Worm (Caenorhabditis elegans) whole organism, midembryonic: ENCODE results near the gene dct-14.

ENCODE experiments used
- cog-1 ChIP-seq: sonication (generic microtip); optimal IDR thresholded peaks from 2 replicates; lab custom pipeline; 2016; ENCODE audit warnings: missing genetic modification characterization, missing compliant biosample characterization
- flt-1 ChIP-seq: fragments of 200-800 bp; sonication (Bioruptor generic); IDR thresholded peaks from 2 replicates; pipeline ENCODE4 v1.3.6; 2022; ENCODE audit warnings: missing genetic modification characterization, missing compliant biosample characterization
- ztf-29 ChIP-seq: fragments of 200-800 bp; sonication (Bioruptor generic); IDR thresholded peaks from 2 replicates; pipeline ENCODE4 v1.3.6; 2022; ENCODE audit warnings: missing genetic modification reagents, missing genetic modification characterization, missing compliant biosample characterization

DNA sequence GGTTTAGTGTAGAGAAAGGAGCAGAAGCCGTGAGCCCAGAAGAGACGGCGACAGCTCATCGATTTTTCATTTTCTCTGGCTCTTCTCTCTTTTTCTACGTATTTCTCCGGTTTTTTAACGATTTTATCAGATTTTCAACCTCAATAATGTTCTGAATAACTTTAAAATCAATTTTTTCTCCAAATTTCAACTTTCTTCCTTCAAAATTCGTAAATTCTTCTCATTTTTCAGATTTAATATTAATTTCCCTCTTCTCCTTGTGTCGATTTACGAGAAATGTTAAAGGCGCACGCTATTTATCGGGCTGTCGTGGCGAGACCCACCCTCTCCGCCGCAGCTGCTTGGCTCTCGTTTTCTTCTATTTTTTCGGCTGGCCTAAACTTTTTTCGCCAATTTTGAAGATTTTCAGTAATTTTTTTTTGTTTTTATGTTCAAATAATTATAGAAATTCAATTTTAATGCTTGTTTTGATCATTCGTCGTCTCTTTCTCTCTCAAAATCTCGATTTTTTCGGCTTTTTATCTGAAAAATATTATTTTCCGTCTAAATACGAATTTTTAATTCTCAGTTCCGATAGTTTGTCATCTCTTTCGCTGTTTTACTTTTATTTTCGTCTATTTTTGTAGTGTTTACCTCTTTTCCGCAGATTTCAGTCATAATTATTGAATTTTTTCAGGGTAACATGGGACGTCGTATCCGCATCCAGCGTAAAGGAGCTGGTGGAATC is 21.1 kb downstream of the dct-14 start, which contains the start of the genes calf-1 and rpl-2:
- no peak for TF ChIP-seq flt-1 (GFP tag; lab: Robert Waterston, UW)
- TF ChIP-seq ztf-29 (GFP tag; lab: Robert Waterston, UW): no peak
- no peak for TF ChIP-seq cog-1 (tag; lab: Kevin White, UChicago)
